Worm (Caenorhabditis elegans) whole organism, young adult: ENCODE data around the gene rocf-1.

Experiments
- D2030.7 ChIP-seq: fragments of 200-800 bp; sonication (Bioruptor generic); IDR thresholded peaks from 2 replicates; pipeline ENCODE4 v1.3.6; 2022; ENCODE audit warnings: missing genetic modification reagents, missing genetic modification characterization, missing compliant biosample characterization
- F52B5.7 ChIP-seq: sonication (generic microtip); optimal IDR thresholded peaks from 2 replicates; lab custom pipeline; 2016; ENCODE audit warnings: mild to moderate bottlenecking, missing genetic modification characterization, missing compliant biosample characterization
- ekl-4 ChIP-seq: fragments of 200-800 bp; sonication (Bioruptor generic); IDR thresholded peaks from 2 replicates; pipeline ENCODE4 v1.3.6; 2022; ENCODE audit warnings: missing genetic modification reagents, missing genetic modification characterization, missing compliant biosample characterization
- lin-54 ChIP-seq: fragments of 200-800 bp; sonication (Bioruptor generic); optimal IDR thresholded peaks from 2 replicates; lab custom pipeline; 2018; ENCODE audit warnings: mild to moderate bottlenecking, missing genetic modification characterization, missing compliant biosample characterization
- sptf-2 ChIP-seq: fragments of 200-800 bp; sonication (Bioruptor generic); optimal IDR thresholded peaks from 2 replicates; lab custom pipeline; 2018; ENCODE audit warnings: mild to moderate bottlenecking, missing genetic modification characterization, missing compliant biosample characterization
- tbx-9 ChIP-seq: sonication (generic microtip); optimal IDR thresholded peaks from 2 replicates; lab custom pipeline; 2016; ENCODE audit warnings: borderline replicate concordance, missing genetic modification characterization, inconsistent platforms, missing compliant biosample characterization
- unc-62 ChIP-seq: fragments of 150-350 bp; optimal IDR thresholded peaks from 2 replicates; lab custom pipeline; 2014; ENCODE audit warnings: missing biosample characterization, missing genetic modification reagents, missing genetic modification characterization

DNA sequence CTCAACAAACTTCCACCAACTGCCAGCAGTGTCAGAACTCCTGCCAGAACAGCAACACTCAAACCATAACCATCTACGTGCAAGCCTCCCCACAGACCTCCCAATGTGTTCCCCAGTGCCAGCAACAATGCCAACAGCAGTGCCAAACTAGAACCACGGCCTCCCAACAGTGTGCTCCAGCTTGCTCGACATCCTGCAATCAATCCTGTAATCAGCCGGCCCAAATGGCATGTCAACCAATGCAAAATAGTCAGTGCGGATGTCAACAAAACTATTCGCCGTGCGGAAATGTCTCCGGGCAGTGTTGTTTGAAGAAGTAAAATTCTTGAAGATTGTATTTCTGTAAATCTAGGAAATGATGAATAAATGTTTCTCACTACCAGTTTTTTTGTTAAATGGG is 2.4 kb upstream of the rocf-1 start:
- no peak for TF ChIP-seq ekl-4 (GFP tag; lab: Robert Waterston, UW)
- no peak for TF ChIP-seq sptf-2 (GFP tag; lab: Kevin White, UChicago)
- no peak for TF ChIP-seq unc-62 (GFP tag; lab: Kevin White, UChicago)
- TF ChIP-seq lin-54 (GFP tag; lab: Kevin White, UChicago): no peak
- TF ChIP-seq F52B5.7 (tag; lab: Kevin White, UChicago): no peak
- no peak for TF ChIP-seq D2030.7 (GFP tag; lab: Robert Waterston, UW)
- TF ChIP-seq tbx-9 (tag; lab: Kevin White, UChicago): no peak
